Worm (Caenorhabditis elegans) whole organism, L4/young adult: ENCODE results near the gene cyp-13A8.

Source experiments
- W03F9.2 ChIP-seq: fragments of 150-350 bp; optimal IDR thresholded peaks from 2 replicates; lab custom pipeline; 2014; ENCODE audit warnings: missing biosample characterization, missing genetic modification characterization
- dao-5 ChIP-seq: sonication (generic microtip); optimal IDR thresholded peaks from 2 replicates; lab custom pipeline; 2016; ENCODE audit warnings: missing genotype, missing genetic modification characterization, moderate library complexity, missing compliant biosample characterization
- him-1 ChIP-seq: sonication (generic microtip); optimal IDR thresholded peaks from 2 replicates; lab custom pipeline; 2016; ENCODE audit warnings: missing genotype, missing genetic modification reagents, missing genetic modification characterization, missing compliant biosample characterization

DNA sequence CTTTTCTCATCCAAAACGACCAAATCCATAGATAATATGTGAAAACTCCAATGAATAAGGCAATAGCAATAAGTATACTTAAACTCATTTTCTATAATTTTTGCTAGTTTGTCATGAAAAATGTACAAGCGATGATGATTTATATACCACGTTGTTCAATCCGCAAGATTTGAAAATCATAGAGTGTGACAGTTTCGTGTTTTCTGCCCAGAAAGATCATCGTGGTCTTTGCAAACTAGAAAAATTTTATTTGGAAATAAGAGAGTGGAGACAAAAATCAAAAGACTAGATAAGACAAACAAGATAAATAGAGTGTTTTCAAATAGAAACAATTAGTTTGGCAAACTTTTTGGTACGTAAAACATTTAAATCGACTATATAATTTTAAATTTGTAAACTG, 14.2 kb downstream of the cyp-13A8 start, which contains the start of gene cyp-13A3:
- no peak for TF ChIP-seq dao-5
- no peak for TF ChIP-seq him-1
- TF ChIP-seq W03F9.2 = no peak
